Worm (Caenorhabditis elegans) whole organism, L2 larva: ENCODE measurements around the gene R09H10.7.

Source experiments
- C34F6.9 ChIP-seq: fragments of 150-350 bp; optimal IDR thresholded peaks from 2 replicates; lab custom pipeline; 2014; ENCODE audit warnings: missing biosample characterization, missing genetic modification characterization
- F13H6.1 ChIP-seq: sonication (generic microtip); optimal IDR thresholded peaks from 2 replicates; lab custom pipeline; 2016; ENCODE audit warnings: missing genetic modification characterization, missing compliant biosample characterization
- Y55F3AM.14 ChIP-seq: fragments of 200-800 bp; sonication (Bioruptor generic); optimal IDR thresholded peaks from 2 replicates; lab custom pipeline; 2018; ENCODE audit warnings: mild to moderate bottlenecking, missing genetic modification characterization, missing compliant biosample characterization
- aly-2 ChIP-seq: fragments of 150-350 bp; optimal IDR thresholded peaks from 2 replicates; lab custom pipeline; 2014; ENCODE audit warnings: missing biosample characterization, missing genetic modification characterization
- blmp-1 ChIP-seq: sonication (generic microtip); optimal IDR thresholded peaks from 2 replicates; lab custom pipeline; 2017; ENCODE audit warnings: missing genetic modification characterization, mild to moderate bottlenecking, missing compliant biosample characterization, antibody characterized with exemption, moderate library complexity; ENCODE audit not compliant: insufficient read depth
- crh-2 ChIP-seq: sonication (generic microtip); optimal IDR thresholded peaks from 2 replicates; lab custom pipeline; 2017; ENCODE audit warnings: missing biosample characterization, missing genetic modification characterization
- egl-27 ChIP-seq: sonication (generic microtip); optimal IDR thresholded peaks from 3 replicates; lab custom pipeline; 2017; ENCODE audit warnings: missing biosample characterization, missing genetic modification reagents, missing genetic modification characterization
- elt-1 ChIP-seq: fragments of 150-350 bp; optimal IDR thresholded peaks from 2 replicates; lab custom pipeline; 2014; ENCODE audit warnings: missing biosample characterization, missing genetic modification characterization
- elt-3 ChIP-seq: sonication (generic microtip); optimal IDR thresholded peaks from 2 replicates; lab custom pipeline; 2017; ENCODE audit warnings: missing biosample characterization, missing genetic modification characterization
- fos-1 ChIP-seq: fragments of 150-350 bp; optimal IDR thresholded peaks from 2 replicates; lab custom pipeline; 2014; ENCODE audit warnings: missing biosample characterization, missing genetic modification characterization
- gmeb-1 ChIP-seq: fragments of 150-350 bp; optimal IDR thresholded peaks from 2 replicates; lab custom pipeline; 2014; ENCODE audit warnings: missing biosample characterization, missing genetic modification characterization
- mbf-1 ChIP-seq: sonication (generic microtip); optimal IDR thresholded peaks from 2 replicates; lab custom pipeline; 2017; ENCODE audit warnings: missing biosample characterization, missing genetic modification characterization
- nhr-10 ChIP-seq: sonication (generic microtip); optimal IDR thresholded peaks from 2 replicates; lab custom pipeline; 2017; ENCODE audit warnings: missing biosample characterization, missing genetic modification characterization
- nhr-12 ChIP-seq: fragments of 150-350 bp; optimal IDR thresholded peaks from 2 replicates; lab custom pipeline; 2014; ENCODE audit warnings: missing biosample characterization, missing genetic modification characterization
- nhr-129 ChIP-seq: fragments of 150-350 bp; optimal IDR thresholded peaks from 2 replicates; lab custom pipeline; 2014; ENCODE audit warnings: missing biosample characterization, missing genetic modification characterization
- nhr-21 ChIP-seq: fragments of 150-350 bp; optimal IDR thresholded peaks from 2 replicates; lab custom pipeline; 2014; ENCODE audit warnings: missing biosample characterization, missing genetic modification characterization
- nhr-23 ChIP-seq: fragments of 150-350 bp; optimal IDR thresholded peaks from 2 replicates; lab custom pipeline; 2014; ENCODE audit warnings: missing biosample characterization, missing genetic modification reagents, missing genetic modification characterization
- nhr-237 ChIP-seq: fragments of 150-350 bp; optimal IDR thresholded peaks from 2 replicates; lab custom pipeline; 2014; ENCODE audit warnings: missing biosample characterization, missing genetic modification characterization
- nhr-25 ChIP-seq: fragments of 150-350 bp; sonication (generic microtip); optimal IDR thresholded peaks from 3 replicates; lab custom pipeline; 2014; ENCODE audit warnings: missing biosample characterization, missing genetic modification characterization
- peb-1 ChIP-seq: fragments of 150-350 bp; optimal IDR thresholded peaks from 2 replicates; lab custom pipeline; 2014; ENCODE audit warnings: missing biosample characterization, missing genetic modification characterization
- skn-1 ChIP-seq: sonication (generic microtip); optimal IDR thresholded peaks from 2 replicates; lab custom pipeline; 2017; ENCODE audit warnings: missing biosample characterization, missing genetic modification characterization
- sma-3 ChIP-seq: sonication (generic microtip); optimal IDR thresholded peaks from 2 replicates; lab custom pipeline; 2016; ENCODE audit warnings: missing genetic modification reagents, missing genetic modification characterization, missing compliant biosample characterization
- sma-9 ChIP-seq, 2 experiments: fragments of 150-350 bp in 1 of 2; sonication (generic microtip) in 1 of 2; optimal IDR thresholded peaks; 2 replicates each; lab custom pipeline; 2014 to 2016; ENCODE audit warnings: missing genetic modification characterization in 2 of 2, mild to moderate bottlenecking in 1 of 2, missing biosample characterization in 1 of 2, missing compliant biosample characterization in 1 of 2, missing genetic modification reagents in 1 of 2, moderate library complexity in 1 of 2
- snpc-4 ChIP-seq: fragments of 150-350 bp; optimal IDR thresholded peaks from 2 replicates; lab custom pipeline; 2014; ENCODE audit warnings: missing biosample characterization, missing genetic modification characterization
- unc-55 ChIP-seq: fragments of 150-350 bp; sonication (generic microtip); optimal IDR thresholded peaks from 3 replicates; lab custom pipeline; 2014; ENCODE audit warnings: missing biosample characterization, missing genetic modification reagents, missing genetic modification characterization
- ztf-4 ChIP-seq: fragments of 150-350 bp; optimal IDR thresholded peaks from 2 replicates; lab custom pipeline; 2014; ENCODE audit warnings: missing biosample characterization, missing genetic modification characterization

R09H10.7 gene

DNA sequence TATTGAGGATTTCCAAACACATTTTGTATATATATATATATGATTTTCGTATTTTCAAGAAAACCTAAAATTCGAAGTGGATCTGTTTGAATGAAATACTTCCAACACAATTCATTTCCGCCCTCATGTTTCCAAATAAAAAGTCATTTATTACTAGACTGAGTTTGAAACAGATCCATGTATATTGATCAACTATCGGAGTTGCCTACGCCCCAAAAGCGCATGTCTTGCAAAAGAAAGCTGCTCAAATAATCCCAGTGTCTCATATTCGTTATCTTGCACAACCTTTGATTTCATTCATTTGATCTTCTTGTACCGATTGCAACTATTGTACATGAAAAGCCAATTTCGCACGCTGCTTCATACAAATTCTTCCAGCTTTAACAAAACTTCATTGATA is 18.3 kb upstream of the R09H10.7 start, which contains the start of gene R09H10.2:
Gene R09H10.2 (plus strand): TSS at position 301 of the 400 bp plus-strand sequence.
- TF ChIP-seq F13H6.1 (tag; lab: Kevin White, UChicago) (no peak), nhr-10 (tag; lab: Kevin White, UChicago) (no peak), blmp-1 (no peak), nhr-237 (tag; lab: Kevin White, UChicago) (no peak), C34F6.9 (tag; lab: Kevin White, UChicago) (no peak), peb-1 (no peak), ztf-4 (tag; lab: Kevin White, UChicago) (no peak), aly-2 (tag; lab: Kevin White, UChicago) (no peak), unc-55 (GFP tag; lab: Kevin White, UChicago) (no peak), Y55F3AM.14 (GFP tag; lab: Kevin White, UChicago) (no peak)

- no peak for TF ChIP-seq unc-55 (GFP tag; lab: Kevin White, UChicago)
Observed at ce11 chrIV:10606575-10607080, 14.3 kb upstream of the R09H10.7 start, which contains the start of gene R09H10.3. R09H10.3 (plus strand) TSS chrIV:10607030.

DNA sequence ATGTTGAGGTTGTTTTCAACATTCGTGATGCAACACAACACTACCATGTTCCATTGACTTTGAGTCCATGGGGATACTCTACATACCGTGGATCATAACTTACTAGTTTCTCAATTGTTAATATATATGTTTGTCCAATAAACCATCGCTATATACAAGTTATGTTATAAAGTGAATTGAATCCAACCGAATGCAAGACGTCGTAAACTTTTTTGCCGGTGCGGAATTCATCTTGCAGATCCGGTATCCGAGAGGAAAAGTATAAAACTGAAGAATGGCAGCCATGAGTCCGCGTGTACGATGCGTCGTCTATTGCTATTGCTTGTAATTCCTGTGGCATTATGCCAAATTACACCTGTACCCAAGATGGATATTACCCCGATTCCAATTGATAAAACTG is 12.6 kb upstream of the R09H10.7 start, which contains the start of gene R09H10.6:
Gene R09H10.6 (plus strand): TSS at position 301 of the 400 bp plus-strand sequence.
- TF ChIP-seq egl-27 (tag; lab: Kevin White, UChicago) (no peak), skn-1 (tag; lab: Kevin White, UChicago) (no peak)

DNA sequence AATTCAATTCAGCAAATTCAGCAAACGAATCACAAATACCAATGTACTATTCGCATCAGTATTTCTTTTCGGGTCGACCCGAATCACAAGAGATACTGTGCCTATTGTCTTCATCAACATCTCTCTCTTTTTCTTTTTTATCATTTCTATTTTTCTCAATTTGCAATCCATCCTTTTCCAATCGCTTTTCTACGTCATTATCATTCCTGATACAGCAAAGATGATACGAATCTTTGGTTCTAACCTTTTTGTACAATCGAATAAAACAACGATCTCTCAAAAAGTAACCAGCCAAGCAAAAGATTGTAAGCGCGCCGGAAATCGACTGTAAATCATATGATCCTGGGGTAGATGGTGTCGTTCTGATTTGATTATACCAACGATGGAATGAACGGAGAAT is 11.0 kb upstream of the R09H10.7 start:
- peak; percentile 24 for TF ChIP-seq sma-3 (GFP tag; lab: Kevin White, UChicago)
- TF ChIP-seq nhr-23 (tag; lab: Kevin White, UChicago): no peak
- peak; percentile 54 for TF ChIP-seq sma-9 (GFP tag; optimal IDR thresholded peaks at IDR 0.05; lab: Kevin White, UChicago)
- TF ChIP-seq sma-9 (tag; optimal IDR thresholded peaks at IDR 0.05; lab: Kevin White, UChicago): no peak
- TF ChIP-seq nhr-21 (tag; lab: Kevin White, UChicago): peak; percentile 2
- TF ChIP-seq fos-1 (tag; lab: Kevin White, UChicago): peak; percentile 10
- no peak for TF ChIP-seq Y55F3AM.14 (GFP tag; lab: Kevin White, UChicago)
- TF ChIP-seq gmeb-1 (tag; lab: Kevin White, UChicago): no peak
- no peak for TF ChIP-seq nhr-12
- no peak for TF ChIP-seq mbf-1

DNA sequence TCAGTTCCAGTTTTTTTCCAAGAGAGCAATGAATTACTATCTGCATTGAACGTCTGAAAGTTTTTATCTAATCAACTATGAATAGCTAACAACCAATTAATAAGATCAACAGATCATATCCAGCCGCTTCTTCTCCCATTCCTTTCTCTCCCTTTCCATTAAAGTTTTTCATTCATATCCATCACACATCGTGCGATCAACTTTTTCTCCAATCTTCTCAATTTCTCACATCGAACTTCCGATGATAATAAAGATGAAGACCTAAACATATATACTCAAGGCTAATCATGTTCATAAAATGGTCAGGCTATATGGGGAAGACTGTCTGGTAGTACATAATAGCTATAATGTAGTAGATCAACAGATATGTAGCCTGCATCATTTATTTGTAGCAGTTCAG is 8.6 kb upstream of the R09H10.7 start:
- TF ChIP-seq nhr-10 (tag; lab: Kevin White, UChicago) (no peak), nhr-21 (tag; lab: Kevin White, UChicago) (peak; percentile 8), sma-9 (GFP tag; optimal IDR thresholded peaks at IDR 0.05; lab: Kevin White, UChicago) (peak; percentile 10), sma-9 (tag; optimal IDR thresholded peaks at IDR 0.05; lab: Kevin White, UChicago) (no peak), snpc-4 (tag; lab: Kevin White, UChicago) (no peak), elt-1 (no peak), sma-3 (GFP tag; lab: Kevin White, UChicago) (peak; percentile 27), nhr-25 (tag; lab: Kevin White, UChicago) (peak; percentile 37)

DNA sequence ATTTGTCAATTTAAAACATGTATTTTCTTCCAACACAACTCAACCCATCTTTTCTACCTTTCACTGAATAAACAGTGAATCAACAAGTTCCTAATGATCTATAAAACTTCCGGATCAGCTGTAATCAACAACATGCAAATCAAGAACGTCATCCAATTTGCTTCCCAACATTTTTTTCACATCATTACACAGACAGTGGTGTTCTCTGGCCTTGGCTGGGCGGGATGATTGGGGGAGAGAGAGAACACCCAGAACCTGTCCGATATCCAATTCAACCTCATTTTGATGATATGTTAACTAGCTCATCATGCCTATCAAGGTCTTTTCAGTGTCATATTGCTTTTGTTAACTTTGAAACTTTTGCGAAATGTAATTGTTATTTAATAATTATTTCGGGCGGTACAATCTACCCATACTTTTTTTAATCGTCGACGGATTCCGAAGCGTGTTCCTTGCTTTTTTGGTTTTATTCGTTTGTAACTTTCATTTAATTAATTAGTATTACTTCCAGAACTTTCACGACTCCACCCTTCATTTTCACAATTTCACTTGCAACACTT is 5.9 kb upstream of the R09H10.7 start, which contains the start of gene ptr-14:
Gene ptr-14 (plus strand): TSS at position 510 of the 560 bp plus-strand sequence.
- peak; percentile 49 for TF ChIP-seq nhr-25 (tag; lab: Kevin White, UChicago)
- TF ChIP-seq unc-55 (GFP tag; lab: Kevin White, UChicago): no peak

DNA sequence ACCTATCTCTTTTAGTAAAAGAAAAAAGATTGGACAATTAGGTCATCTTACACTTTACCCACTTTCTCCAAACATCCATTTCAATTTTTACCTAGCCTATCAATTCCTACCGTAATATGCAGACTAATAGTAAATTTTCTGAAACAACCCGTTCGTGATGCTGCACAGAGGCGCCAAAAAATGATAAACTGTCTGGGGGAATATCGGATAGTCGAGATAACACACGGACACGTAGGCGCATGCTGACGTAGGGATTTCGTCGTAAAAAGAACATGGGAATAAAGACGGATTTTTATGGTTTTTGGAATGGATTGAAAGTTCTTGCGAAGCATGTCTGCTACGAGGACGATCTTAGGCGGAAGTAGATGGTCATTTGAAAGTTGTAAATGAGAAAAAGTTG is 4.5 kb upstream of the R09H10.7 start:
- no peak for TF ChIP-seq elt-3 (tag; lab: Kevin White, UChicago)
- peak; percentile 31 for TF ChIP-seq nhr-21 (tag; lab: Kevin White, UChicago)

- TF ChIP-seq nhr-25 (tag; lab: Kevin White, UChicago): peak; percentile 81
- TF ChIP-seq aly-2 (tag; lab: Kevin White, UChicago): no peak
- peak; percentile 3 for TF ChIP-seq nhr-129 (tag; lab: Kevin White, UChicago)
- peak; percentile 2 for TF ChIP-seq nhr-21 (tag; lab: Kevin White, UChicago)
- TF ChIP-seq crh-2 (tag; lab: Kevin White, UChicago): peak; percentile 21
Observed at ce11 chrIV:10617099-10617498, 3.8 kb upstream of the R09H10.7 start.
